Worm (Caenorhabditis elegans): Measurements from ENCODE around the gene Y71G10AR.4.

DNA sequence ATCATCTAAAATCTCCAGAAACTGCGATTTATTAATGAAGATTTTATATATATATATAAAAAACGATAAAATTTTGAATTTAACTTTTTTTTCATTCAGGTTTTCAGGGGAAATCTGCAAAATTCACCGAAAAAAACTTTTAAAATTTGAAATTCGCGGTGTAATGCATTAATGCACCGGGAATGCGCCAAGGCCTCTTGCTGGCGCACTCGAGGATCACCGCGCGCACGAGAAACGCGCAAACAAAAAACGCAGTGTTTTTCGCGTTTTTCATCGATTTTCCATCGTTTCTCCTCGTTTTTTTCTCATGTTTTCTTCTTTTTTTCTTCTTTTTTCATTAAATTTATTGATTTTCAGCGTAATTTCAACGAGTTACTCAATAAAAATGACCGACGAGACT is 21.3 kb upstream of the Y71G10AR.4 start, which contains the start of gene hrpu-2:
- TF ChIP-seq ceh-28 (tag; optimal IDR thresholded peaks at IDR 0.05) (peak; percentile 79), unc-62 (GFP tag; optimal IDR thresholded peaks at IDR 0.05) (no peak), mdl-1 (tag; optimal IDR thresholded peaks at IDR 0.05) (no peak), ama-1 (optimal IDR thresholded peaks at IDR 0.05) (peak; percentile 24)
